Fruit fly (Drosophila melanogaster): ENCODE results near the gene Nmnat.

Nmnat gene

dm6 chr3R:24917814-24918636 lies 27.0 kb upstream of the Nmnat start, which contains the start of the genes PIG-S, sud1 and CG11168 (continued):
- peak; percentile 48 for TF ChIP-seq CG12155 (GFP tag; optimal IDR thresholded peaks at IDR 0.05)
- TF ChIP-seq prd (optimal IDR thresholded peaks at IDR 0.05), result no peak
- peak; percentile 88 for TF ChIP-seq prd (GFP tag; IDR thresholded peaks at IDR 0.05)
- no peak for TF ChIP-seq pfk (GFP tag; optimal IDR thresholded peaks at IDR 0.05)
- peak; percentile 5 for TF ChIP-seq Ets97D (GFP tag; optimal IDR thresholded peaks at IDR 0.05)
- TF ChIP-seq CG16813 (GFP tag; IDR thresholded peaks at IDR 0.05; ENCODE audit: partially characterized antibody), result peak; percentile 95
- peak; percentile 72 for TF ChIP-seq CG10267 (tag; optimal IDR thresholded peaks at IDR 0.05)
- TF ChIP-seq Nf-YC (tag; optimal IDR thresholded peaks at IDR 0.05), result no peak
- peak; percentile 82 for TF ChIP-seq CG6791 (GFP tag; IDR thresholded peaks at IDR 0.05; ENCODE audit: partially characterized antibody)
- TF ChIP-seq HmgZ (tag; optimal IDR thresholded peaks at IDR 0.05), result peak; percentile 64
- no peak for TF ChIP-seq D (optimal IDR thresholded peaks at IDR 0.05)
- TF ChIP-seq D (GFP tag; optimal IDR thresholded peaks at IDR 0.05), result peak; percentile 19
- no peak for TF ChIP-seq lbe (GFP tag; optimal IDR thresholded peaks at IDR 0.05)
- TF ChIP-seq chif (GFP tag; optimal IDR thresholded peaks at IDR 0.05), result no peak
- no peak for TF ChIP-seq CG12071 (GFP tag; optimal IDR thresholded peaks at IDR 0.05)
- TF ChIP-seq hth (optimal IDR thresholded peaks at IDR 0.05), result no peak
- no peak for TF ChIP-seq CG3281 (GFP tag; optimal IDR thresholded peaks at IDR 0.05)
- peak; percentile 35; the same call in 1 of the 2 replicates for TF ChIP-seq Atf6 (GFP tag; IDR thresholded peaks at IDR 0.05)
- TF ChIP-seq ac (GFP tag; optimal IDR thresholded peaks at IDR 0.05), result no peak
- no peak for TF ChIP-seq gsb (GFP tag; IDR thresholded peaks at IDR 0.05)
- TF ChIP-seq btn (GFP tag; optimal IDR thresholded peaks at IDR 0.05), result no peak
- TF ChIP-seq cato (GFP tag; optimal IDR thresholded peaks at IDR 0.05; ENCODE audit: borderline replicate concordance), result peak; percentile 5
- TF ChIP-seq nom (GFP tag; optimal IDR thresholded peaks at IDR 0.05), result no peak
- TF ChIP-seq repo (GFP tag; optimal IDR thresholded peaks at IDR 0.05), result no peak
- no peak for TF ChIP-seq CG4328 (GFP tag; optimal IDR thresholded peaks at IDR 0.05)
- TF ChIP-seq Antp (GFP tag; optimal IDR thresholded peaks at IDR 0.05), result peak; percentile 10
- no peak for TF ChIP-seq CG12236 (GFP tag; optimal IDR thresholded peaks at IDR 0.05)
- no peak for TF ChIP-seq her (GFP tag; optimal IDR thresholded peaks at IDR 0.05)
- TF ChIP-seq ap (GFP tag; IDR thresholded peaks at IDR 0.05), result 0 out of 2 replicates have a peak, but pooled peaks have one; percentile 10
- peak; percentile 73 for TF ChIP-seq trem (tag; optimal IDR thresholded peaks at IDR 0.05)
- TF ChIP-seq NC2α (GFP tag; optimal IDR thresholded peaks at IDR 0.05), result no peak
- TF ChIP-seq CG1792 (GFP tag; optimal IDR thresholded peaks at IDR 0.05), result no peak
- no peak for TF ChIP-seq odd (GFP tag; optimal IDR thresholded peaks at IDR 0.05)
- TF ChIP-seq Ada2b (GFP tag; IDR thresholded peaks at IDR 0.05), result peak; percentile 55; the same call in 1 of the 2 replicates
- peak; percentile 25 for TF ChIP-seq psq (GFP tag; optimal IDR thresholded peaks at IDR 0.05)
- TF ChIP-seq ham (GFP tag; IDR thresholded peaks at IDR 0.05), result no peak
- TF ChIP-seq kni (GFP tag; optimal IDR thresholded peaks at IDR 0.05), result no peak
- no peak for TF ChIP-seq CG11560 (tag; IDR thresholded peaks at IDR 0.05)
- no peak for TF ChIP-seq chm (GFP tag; IDR thresholded peaks at IDR 0.05)
- no peak for TF ChIP-seq pita (GFP tag; optimal IDR thresholded peaks at IDR 0.05)
- no peak for TF ChIP-seq CG11398 (GFP tag; optimal IDR thresholded peaks at IDR 0.05)
- no peak for TF ChIP-seq gt (GFP tag; IDR thresholded peaks at IDR 0.05)
- no peak for TF ChIP-seq br (optimal IDR thresholded peaks at IDR 0.05)
- TF ChIP-seq cad (GFP tag; optimal IDR thresholded peaks at IDR 0.05), result no peak
- no peak for TF ChIP-seq fd102C (GFP tag; optimal IDR thresholded peaks at IDR 0.05)
- no peak for TF ChIP-seq ab (GFP tag; optimal IDR thresholded peaks at IDR 0.05)
- TF ChIP-seq Xbp1 (GFP tag; optimal IDR thresholded peaks at IDR 0.05), result peak; percentile 70
- no peak; the same call in 1 of the 3 replicates for TF ChIP-seq CG17361 (GFP tag; IDR thresholded peaks at IDR 0.05)
- peak; percentile 44; the same call in 1 of the 3 replicates for TF ChIP-seq CG7357 (GFP tag; IDR thresholded peaks at IDR 0.05)
- TF ChIP-seq Stat92E (GFP tag; optimal IDR thresholded peaks at IDR 0.05), result no peak
- TF ChIP-seq C15 (GFP tag; IDR thresholded peaks at IDR 0.05), result no peak
